Worm (Caenorhabditis elegans) whole organism, early embryonic: Measurements from ENCODE around the gene cup-15.

ENCODE experiments used
- F13C5.2 ChIP-seq: sonication (generic microtip); optimal IDR thresholded peaks from 2 replicates; lab custom pipeline; 2017; ENCODE audit warnings: mild to moderate bottlenecking, missing genetic modification characterization, inconsistent platforms, missing compliant biosample characterization
- aly-1 ChIP-seq: sonication (generic microtip); optimal IDR thresholded peaks from 2 replicates; lab custom pipeline; 2016; ENCODE audit warnings: missing genetic modification characterization, missing compliant biosample characterization
- ceh-36 ChIP-seq: sonication (generic microtip); optimal IDR thresholded peaks from 2 replicates; lab custom pipeline; 2016; ENCODE audit warnings: missing genetic modification characterization, inconsistent platforms, missing compliant biosample characterization
- ets-7 ChIP-seq: sonication (generic microtip); optimal IDR thresholded peaks from 2 replicates; lab custom pipeline; 2016; ENCODE audit warnings: missing genotype, missing genetic modification characterization, missing compliant biosample characterization
- hnd-1 ChIP-seq: sonication (generic microtip); optimal IDR thresholded peaks from 2 replicates; lab custom pipeline; 2016; ENCODE audit warnings: missing genetic modification characterization, missing compliant biosample characterization
- tbx-37 ChIP-seq: fragments of 200-800 bp; sonication (Bioruptor generic); conservative IDR thresholded peaks from 2 replicates; pipeline ENCODE4 v1.3.6; 2022; ENCODE audit warnings: missing genetic modification reagents, missing genetic modification characterization, missing compliant biosample characterization

DNA sequence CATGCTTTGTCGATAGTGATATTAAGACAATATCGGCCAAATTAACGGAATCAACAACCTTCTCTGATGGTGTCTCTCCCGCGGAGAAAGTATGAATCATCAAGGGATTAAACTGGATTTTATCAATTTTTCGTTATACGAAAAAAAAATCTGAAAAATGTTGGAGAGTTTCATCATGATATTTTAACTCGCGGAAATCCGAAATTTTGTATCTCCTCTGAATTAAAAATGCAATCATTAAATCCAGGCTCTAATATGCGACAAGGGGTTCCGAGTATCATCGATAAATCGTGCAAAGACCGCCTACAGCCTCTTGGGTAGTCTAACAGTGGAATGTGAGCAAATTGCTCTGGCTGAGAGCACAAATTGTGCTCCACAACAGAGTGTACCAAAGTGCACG lies 24.4 kb downstream of the cup-15 start, which contains the start of gene C06C3.10:
- TF ChIP-seq ceh-36 (no peak), aly-1 (no peak), hnd-1 (no peak), F13C5.2 (tag; lab: Kevin White, UChicago) (no peak), ets-7 (tag; lab: Kevin White, UChicago) (no peak), tbx-37 (GFP tag; lab: Robert Waterston, UW) (no peak)
